Fruit fly (Drosophila melanogaster) whole organism, embryonic: ENCODE data around the gene Fbxl4.
A peak's percentile ranks its signal among the peaks of the same experiment; 100 is the strongest.

Experiments used
- Bdp1 ChIP-seq: fragments of 200-800 bp; sonication (Bioruptor generic); optimal IDR thresholded peaks from 3 replicates; lab custom pipeline; 2016; ENCODE audit warnings: missing biosample characterization, missing genetic modification characterization
- CG10543 ChIP-seq: fragments of 200-800 bp; sonication (Bioruptor generic); optimal IDR thresholded peaks from 3 replicates; lab custom pipeline; 2017; ENCODE audit warnings: missing biosample characterization, mild to moderate bottlenecking, missing genetic modification characterization, moderate library complexity
- CG11093 ChIP-seq: fragments of 200-800 bp; sonication (Bioruptor generic); IDR thresholded peaks from 3 replicates; pipeline ENCODE4 v1.3.6; 2022; ENCODE audit warnings: missing biosample characterization, missing genetic modification characterization
- CG11723 ChIP-seq: fragments of 200-800 bp; sonication (Bioruptor generic); optimal IDR thresholded peaks from 2 replicates; lab custom pipeline; 2017; ENCODE audit warnings: missing biosample characterization, mild to moderate bottlenecking, missing genetic modification characterization
- CG12236 ChIP-seq: fragments of 200-800 bp; sonication (Bioruptor generic); optimal IDR thresholded peaks from 2 replicates; lab custom pipeline; 2016; ENCODE audit warnings: missing biosample characterization, missing genetic modification characterization
- CG12659 ChIP-seq: fragments of 200-800 bp; sonication (Bioruptor generic); optimal IDR thresholded peaks from 3 replicates; lab custom pipeline; 2017; ENCODE audit warnings: mild to moderate bottlenecking, missing biosample characterization, missing genetic modification reagents, missing genetic modification characterization
- CG13296 ChIP-seq: fragments of 200-800 bp; sonication (Bioruptor generic); optimal IDR thresholded peaks from 3 replicates; lab custom pipeline; 2018; ENCODE audit warnings: missing biosample characterization, mild to moderate bottlenecking, missing genetic modification characterization
- CG1647 ChIP-seq: fragments of 200-800 bp; sonication (Bioruptor generic); optimal IDR thresholded peaks from 3 replicates; lab custom pipeline; 2016; ENCODE audit warnings: missing biosample characterization, missing genetic modification characterization
- CG16813 ChIP-seq: fragments of 200-800 bp; sonication (Bioruptor generic); IDR thresholded peaks from 3 replicates; pipeline ENCODE4 v1.3.6; 2022; ENCODE audit warnings: missing biosample characterization, missing genetic modification characterization; ENCODE audit not compliant: partially characterized antibody
- CG18619 ChIP-seq: fragments of 200-800 bp; sonication (Bioruptor generic); optimal IDR thresholded peaks from 3 replicates; lab custom pipeline; 2017; ENCODE audit warnings: missing biosample characterization, mild to moderate bottlenecking, missing genetic modification characterization
- CG2678 ChIP-seq: fragments of 200-800 bp; sonication (Bioruptor generic); optimal IDR thresholded peaks from 3 replicates; lab custom pipeline; 2019; ENCODE audit warnings: missing biosample characterization, mild to moderate bottlenecking, missing genetic modification characterization, moderate library complexity
- CG34422 ChIP-seq: fragments of 200-800 bp; sonication (Bioruptor generic); IDR thresholded peaks from 3 replicates; pipeline ENCODE4 v1.3.6; 2022; ENCODE audit warnings: missing biosample characterization, missing genetic modification characterization
- CG3995 ChIP-seq: fragments of 200-800 bp; sonication (Bioruptor generic); optimal IDR thresholded peaks from 3 replicates; lab custom pipeline; 2016; ENCODE audit warnings: missing biosample characterization, missing genetic modification characterization
- CG4282 ChIP-seq: fragments of 200-800 bp; sonication (Bioruptor generic); optimal IDR thresholded peaks from 2 replicates; lab custom pipeline; 2016; ENCODE audit warnings: missing biosample characterization, missing genetic modification characterization
- CG4404 ChIP-seq: fragments of 200-800 bp; sonication (Bioruptor generic); IDR thresholded peaks from 2 replicates; pipeline ENCODE4 v1.3.6; 2022; ENCODE audit warnings: missing biosample characterization, missing genetic modification characterization
- CG4707 ChIP-seq: fragments of 200-800 bp; sonication (Bioruptor generic); optimal IDR thresholded peaks from 2 replicates; lab custom pipeline; 2018; ENCODE audit warnings: missing biosample characterization, mild to moderate bottlenecking, missing genetic modification characterization, moderate library complexity
- CG4730 ChIP-seq: fragments of 200-800 bp; sonication (Bioruptor generic); IDR thresholded peaks from 2 replicates; pipeline ENCODE4 v1.3.6; 2022; ENCODE audit warnings: missing biosample characterization, missing genetic modification characterization
- CG4820 ChIP-seq: fragments of 200-800 bp; sonication (Bioruptor generic); optimal IDR thresholded peaks from 3 replicates; lab custom pipeline; 2016; ENCODE audit warnings: missing biosample characterization, missing genetic modification characterization
- CG8359 ChIP-seq: fragments of 200-800 bp; sonication (Bioruptor generic); optimal IDR thresholded peaks from 2 replicates; lab custom pipeline; 2017; ENCODE audit warnings: missing biosample characterization, mild to moderate bottlenecking, missing genetic modification characterization, borderline replicate concordance
- CG9215 ChIP-seq: fragments of 200-800 bp; sonication (Bioruptor generic); IDR thresholded peaks from 2 replicates; pipeline ENCODE4 v1.3.6; 2022; ENCODE audit warnings: missing biosample characterization, missing genetic modification characterization
- CG9932 ChIP-seq: fragments of 200-800 bp; sonication (Bioruptor generic); IDR thresholded peaks from 2 replicates; pipeline ENCODE4 v1.3.6; 2022; ENCODE audit warnings: missing biosample characterization, missing genetic modification characterization
- ERR ChIP-seq: fragments of 200-800 bp; sonication (Bioruptor generic); optimal IDR thresholded peaks from 2 replicates; lab custom pipeline; 2016; ENCODE audit warnings: missing biosample characterization, missing genetic modification characterization
- Hsf ChIP-seq: fragments of 200-800 bp; sonication (Bioruptor generic); optimal IDR thresholded peaks from 3 replicates; lab custom pipeline; 2016; ENCODE audit warnings: missing biosample characterization, missing genetic modification characterization
- Lpt ChIP-seq: fragments of >200 bp; optimal IDR thresholded peaks from 2 replicates; lab custom pipeline; 2018; ENCODE audit warnings: missing biosample characterization, missing genetic modification characterization
- MBD-R2 ChIP-seq: fragments of 200-800 bp; sonication (Bioruptor generic); IDR thresholded peaks from 2 replicates; pipeline ENCODE4 v1.3.6; 2022; ENCODE audit warnings: missing biosample characterization, missing genetic modification characterization
- Max ChIP-seq: fragments of 200-800 bp; sonication (Bioruptor generic); optimal IDR thresholded peaks from 2 replicates; lab custom pipeline; 2016; ENCODE audit warnings: missing biosample characterization, mild to moderate bottlenecking, missing genetic modification characterization
- Med ChIP-seq: fragments of 200-800 bp; sonication (Bioruptor generic); peaks from one replicate; lab custom pipeline; 2016; ENCODE audit warnings: missing biosample characterization, missing genetic modification characterization, mild to moderate bottlenecking, inconsistent platforms, moderate library complexity
- Mes4 ChIP-seq: fragments of 200-800 bp; sonication (Bioruptor generic); optimal IDR thresholded peaks from 2 replicates; lab custom pipeline; 2016; ENCODE audit warnings: missing biosample characterization, missing genetic modification characterization
- Nf-YC ChIP-seq: fragments of 200-800 bp; optimal IDR thresholded peaks from 3 replicates; lab custom pipeline; 2019; ENCODE audit warnings: missing biosample characterization, mild to moderate bottlenecking, missing genetic modification characterization, moderate library complexity
- Poxn ChIP-seq: fragments of 200-800 bp; sonication (Bioruptor generic); IDR thresholded peaks from 2 replicates; pipeline ENCODE4 v1.3.6; 2022; ENCODE audit warnings: missing biosample characterization, missing genetic modification characterization
- Ravus ChIP-seq: fragments of 200-800 bp; sonication (Bioruptor generic); IDR thresholded peaks from 2 replicates; pipeline ENCODE4 v1.3.6; 2022; ENCODE audit warnings: missing biosample characterization, missing genetic modification characterization
- Xbp1 ChIP-seq: fragments of 200-800 bp; sonication (Bioruptor generic); optimal IDR thresholded peaks from 3 replicates; lab custom pipeline; 2016; ENCODE audit warnings: missing biosample characterization, mild to moderate bottlenecking, missing genetic modification characterization
- al ChIP-seq: fragments of 200-800 bp; sonication (Bioruptor generic); IDR thresholded peaks from 2 replicates; pipeline ENCODE4 v1.3.6; 2022; ENCODE audit warnings: missing biosample characterization, missing genetic modification characterization
- ara ChIP-seq: fragments of 200-800 bp; sonication (Bioruptor generic); IDR thresholded peaks from 2 replicates; pipeline ENCODE4 v1.3.6; 2022; ENCODE audit warnings: missing biosample characterization, missing genetic modification characterization
- crol ChIP-seq: fragments of 200-800 bp; sonication (Bioruptor generic); IDR thresholded peaks from 2 replicates; pipeline ENCODE4 v1.3.6; 2022; ENCODE audit warnings: missing biosample characterization, missing genetic modification characterization
- eve ChIP-seq, 2 experiments: fragments of >200 bp; optimal IDR thresholded peaks; 2 replicates each; lab custom pipeline; 2017; ENCODE audit warnings: missing biosample characterization in 2 of 2, missing genetic modification characterization in 2 of 2
- fd102C ChIP-seq: fragments of 200-800 bp; sonication (Bioruptor generic); optimal IDR thresholded peaks from 2 replicates; lab custom pipeline; 2018; ENCODE audit warnings: missing biosample characterization, mild to moderate bottlenecking, missing genetic modification characterization, moderate library complexity
- gce ChIP-seq: fragments of 200-800 bp; sonication (Bioruptor generic); IDR thresholded peaks from 3 replicates; pipeline ENCODE4 v1.3.6; 2022; ENCODE audit warnings: missing biosample characterization, missing genetic modification characterization
- lov ChIP-seq, 2 experiments: fragments of 200-800 bp in 1 of 2; fragments of >200 bp in 1 of 2; sonication (Bioruptor generic) in 1 of 2; IDR thresholded peaks in 1 of 2; optimal IDR thresholded peaks in 1 of 2; 2 replicates in 1 of 2; 3 replicates in 1 of 2; pipeline versions ENCODE4 v1.3.6 to Lab custom; 2017 to 2022; ENCODE audit warnings: missing biosample characterization in 1 of 2, missing genetic modification characterization in 1 of 2
- nerfin-1 ChIP-seq: fragments of 200-800 bp; sonication (Bioruptor generic); optimal IDR thresholded peaks from 3 replicates; lab custom pipeline; 2019; ENCODE audit warnings: missing biosample characterization, mild to moderate bottlenecking, missing genetic modification characterization, moderate library complexity
- onecut ChIP-seq: fragments of 200-800 bp; sonication (Bioruptor generic); IDR thresholded peaks from 2 replicates; pipeline ENCODE4 v1.3.6; 2022; ENCODE audit warnings: missing biosample characterization, missing genetic modification characterization
- pum ChIP-seq: fragments of 200-800 bp; sonication (Bioruptor generic); optimal IDR thresholded peaks from 2 replicates; lab custom pipeline; 2016; ENCODE audit warnings: missing biosample characterization, missing genetic modification characterization
- row ChIP-seq: fragments of 200-800 bp; sonication (Bioruptor generic); IDR thresholded peaks from 3 replicates; pipeline ENCODE4 v1.3.6; 2022; ENCODE audit warnings: missing biosample characterization, missing genetic modification characterization
- sens ChIP-seq: fragments of 200-800 bp; sonication (Bioruptor generic); peaks from one replicate; lab custom pipeline; 2016; ENCODE audit warnings: missing biosample characterization, missing genetic modification characterization
- seq ChIP-seq: fragments of 200-800 bp; sonication (Bioruptor generic); IDR thresholded peaks from 2 replicates; pipeline ENCODE4 v1.3.6; 2022; ENCODE audit warnings: missing biosample characterization, missing genetic modification characterization
- ttk ChIP-seq: fragments of 200-800 bp; sonication (Bioruptor generic); IDR thresholded peaks from 2 replicates; pipeline ENCODE4 v2.1.2; 2022; ENCODE audit warnings: missing biosample characterization, missing genetic modification characterization
- unpg ChIP-seq: fragments of 200-800 bp; sonication (Bioruptor generic); optimal IDR thresholded peaks from 3 replicates; lab custom pipeline; 2018; ENCODE audit warnings: missing biosample characterization, mild to moderate bottlenecking, missing genetic modification characterization, moderate library complexity
- wdn ChIP-seq: fragments of 200-800 bp; sonication (Bioruptor generic); IDR thresholded peaks from 2 replicates; pipeline ENCODE4 v1.3.6; 2022; ENCODE audit warnings: missing biosample characterization, missing genetic modification characterization
- zfh2 ChIP-seq: fragments of 200-800 bp; sonication (Bioruptor generic); optimal IDR thresholded peaks from 2 replicates; lab custom pipeline; 2016; ENCODE audit warnings: missing biosample characterization, missing genetic modification characterization

Fbxl4 gene

DNA sequence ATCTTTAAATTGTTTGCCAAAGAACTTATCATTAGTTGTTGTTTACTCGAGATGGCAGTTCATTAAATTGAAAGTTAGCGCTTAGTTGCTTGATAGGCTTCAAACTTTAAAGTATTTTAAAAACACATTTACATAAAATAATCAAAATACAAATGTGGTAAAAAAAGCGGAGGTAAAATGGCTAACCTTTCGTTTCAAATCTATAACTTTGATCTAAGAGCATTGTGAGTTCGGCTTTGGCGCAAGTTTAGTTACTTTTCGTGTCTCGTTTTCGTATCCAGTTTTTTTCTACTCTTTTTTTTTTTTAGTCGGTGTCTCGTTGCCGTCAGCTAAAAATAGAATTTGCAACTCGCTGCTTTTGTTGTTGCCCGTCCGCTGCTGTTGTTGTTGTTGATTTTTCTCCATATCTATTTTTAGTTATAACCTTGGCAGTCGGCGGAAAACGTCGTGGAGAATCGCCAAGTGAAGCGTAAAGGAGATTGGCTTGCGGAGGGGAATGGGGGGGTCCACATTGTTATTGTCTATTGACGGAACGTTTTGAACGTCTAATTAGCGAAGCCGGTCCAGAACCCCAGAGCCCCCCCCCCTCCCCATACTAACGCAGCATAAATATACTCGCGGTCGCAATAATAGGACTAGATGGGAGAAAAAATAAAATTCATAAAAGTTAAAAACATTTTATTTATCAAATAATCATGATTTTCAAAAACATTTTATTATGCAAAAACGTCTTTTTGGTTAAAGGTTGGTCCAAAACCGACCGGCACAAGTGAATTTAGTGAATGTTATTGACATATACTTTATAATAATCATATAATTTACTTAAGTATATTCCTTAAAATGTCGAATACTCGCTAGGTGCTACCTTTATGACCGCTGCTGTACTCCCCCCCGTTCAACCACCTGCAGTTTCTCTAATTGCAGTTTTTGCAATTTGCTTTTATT, 22.9 kb downstream of the Fbxl4 start (continued):
- TF ChIP-seq CG12659 (GFP tag; lab: Kevin White, UChicago), result no peak
- TF ChIP-seq zfh2 (GFP tag; lab: Kevin White, UChicago), result no peak
- TF ChIP-seq ERR (GFP tag; lab: Kevin White, UChicago), result no peak
- TF ChIP-seq Hsf (GFP tag; lab: Kevin White, UChicago), result no peak
- no peak for TF ChIP-seq CG10543 (GFP tag; lab: Kevin White, UChicago)
- TF ChIP-seq fd102C (GFP tag; lab: Kevin White, UChicago), result no peak
- no peak for TF ChIP-seq CG4730 (GFP tag; lab: Robert Waterston, UW)
- peak; percentile 73 for TF ChIP-seq crol (GFP tag; lab: Robert Waterston, UW)
- peak; percentile 45; the same call in 1 of the 2 replicates for TF ChIP-seq seq (GFP tag; lab: Robert Waterston, UW)
- TF ChIP-seq CG4404, result no peak
- no peak for TF ChIP-seq gce
- TF ChIP-seq al (GFP tag; lab: Robert Waterston, UW), result peak; percentile 49
- no peak for TF ChIP-seq Ravus (GFP tag; lab: Robert Waterston, UW)
- TF ChIP-seq CG4282 (GFP tag; lab: Kevin White, UChicago), result no peak
- peak; percentile 77 for TF ChIP-seq Med
- TF ChIP-seq eve (GFP tag; optimal IDR thresholded peaks at IDR 0.05; lab: Kevin White, UChicago), result no peak
- no peak for TF ChIP-seq Lpt (GFP tag; lab: Kevin White, UChicago)
- TF ChIP-seq CG18619 (GFP tag; lab: Kevin White, UChicago), result peak; percentile 51
- no peak for TF ChIP-seq CG8359 (GFP tag; lab: Kevin White, UChicago)
- TF ChIP-seq Poxn (GFP tag; lab: Robert Waterston, UW), result no peak
- TF ChIP-seq CG2678 (tag; lab: Kevin White, UChicago), result peak; percentile 72
- no peak for TF ChIP-seq pum
- TF ChIP-seq CG11093 (GFP tag; lab: Robert Waterston, UW), result 0 out of 3 replicates have a peak, but pooled peaks have one; percentile 30
- no peak for TF ChIP-seq Max (GFP tag; lab: Kevin White, UChicago)
- peak; percentile 19 for TF ChIP-seq CG13296 (GFP tag; lab: Kevin White, UChicago)
- no peak for TF ChIP-seq Bdp1 (GFP tag; lab: Kevin White, UChicago)
- no peak for TF ChIP-seq CG3995 (GFP tag; lab: Kevin White, UChicago)
- peak; percentile 61 for TF ChIP-seq unpg (GFP tag; lab: Kevin White, UChicago)
- TF ChIP-seq CG9215, result peak; percentile 24; the same call in 1 of the 2 replicates
- TF ChIP-seq CG12236 (GFP tag; lab: Kevin White, UChicago), result no peak
- TF ChIP-seq CG4707 (GFP tag; lab: Kevin White, UChicago), result no peak
- peak; percentile 54 for TF ChIP-seq sens
- no peak for TF ChIP-seq nerfin-1 (tag; lab: Kevin White, UChicago)
- 0 out of 2 replicates have a peak, but pooled peaks have one; percentile 17 for TF ChIP-seq ara
- no peak for TF ChIP-seq MBD-R2 (GFP tag; lab: Robert Waterston, UW)
- TF ChIP-seq Nf-YC (tag; lab: Kevin White, UChicago), result peak; percentile 16
- no peak for TF ChIP-seq CG4820
- no peak for TF ChIP-seq CG16813 (GFP tag; lab: Robert Waterston, UW)
- no peak for TF ChIP-seq CG1647
- TF ChIP-seq CG34422 (GFP tag; lab: Robert Waterston, UW), result peak; percentile 43; the same call in 1 of the 3 replicates
- TF ChIP-seq CG11723 (GFP tag; lab: Kevin White, UChicago), result peak; percentile 1
- peak; percentile 53 for TF ChIP-seq row (GFP tag; lab: Robert Waterston, UW)
- TF ChIP-seq CG9932 (GFP tag; lab: Robert Waterston, UW), result peak; percentile 63
- peak; percentile 13 for TF ChIP-seq Xbp1 (GFP tag; lab: Kevin White, UChicago)
- no peak for TF ChIP-seq Mes4 (GFP tag; lab: Kevin White, UChicago)
- TF ChIP-seq ttk, result no peak
- peak; percentile 44; the same call in 1 of the 2 replicates for TF ChIP-seq wdn (GFP tag; lab: Robert Waterston, UW)
- TF ChIP-seq lov (optimal IDR thresholded peaks at IDR 0.05; lab: Kevin White, UChicago), result no peak
- no peak for TF ChIP-seq lov (GFP tag; IDR thresholded peaks at IDR 0.05; lab: Robert Waterston, UW)
- TF ChIP-seq onecut (GFP tag; lab: Robert Waterston, UW), result no peak
